Worm (Caenorhabditis elegans) whole organism, L4 larva: ENCODE results near the gene D1044.4.

Experiments used
- Y75B8A.6 ChIP-seq: fragments of 200-800 bp; sonication (Bioruptor generic); IDR thresholded peaks from 2 replicates; pipeline ENCODE4 v1.3.6; 2022; ENCODE audit warnings: missing genetic modification reagents, missing genetic modification characterization, missing compliant biosample characterization
- nhr-11 ChIP-seq: fragments of 150-350 bp; optimal IDR thresholded peaks from 2 replicates; lab custom pipeline; 2014; ENCODE audit warnings: missing biosample characterization, missing genetic modification characterization

- 0 out of 2 replicates have a peak, but pooled peaks have one; percentile 42 for TF ChIP-seq Y75B8A.6 (GFP tag; lab: Robert Waterston, UW)
- no peak for TF ChIP-seq nhr-11 (tag; lab: Kevin White, UChicago)
These were observed 31.3 kb upstream of the D1044.4 start for ce11 chrIII:5553098-5553497.
